Worm (Caenorhabditis elegans): ENCODE measurements around the gene sre-50.

- TF ChIP-seq nhr-67 (tag; optimal IDR thresholded peaks at IDR 0.05), result no peak
- no peak for TF ChIP-seq fos-1 (tag; optimal IDR thresholded peaks at IDR 0.05)
- TF ChIP-seq jun-1 (tag; optimal IDR thresholded peaks at IDR 0.05), result no peak
- TF ChIP-seq lin-15B (tag; optimal IDR thresholded peaks at IDR 0.05), result no peak
- TF ChIP-seq unc-39 (tag; optimal IDR thresholded peaks at IDR 0.05), result no peak
Measured at ce11 chrII:12339644-12340043, 36.3 kb downstream of the sre-50 start, which contains the start of gene sop-2.

Measured in whole organism, L3 larva.